Worm (Caenorhabditis elegans) whole organism, L4 larva: ENCODE results near the gene ZK1320.3.
A peak's percentile ranks its signal among the peaks of the same experiment; 100 is the strongest.

Experiments used
- F37D6.2 ChIP-seq: sonication (generic microtip); optimal IDR thresholded peaks from 2 replicates; lab custom pipeline; 2016; ENCODE audit warnings: mild to moderate bottlenecking, missing genetic modification characterization, missing compliant biosample characterization
- F49E8.2 ChIP-seq: sonication (generic microtip); optimal IDR thresholded peaks from 2 replicates; lab custom pipeline; 2016; ENCODE audit warnings: missing compliant biosample characterization, mild to moderate bottlenecking, missing genetic modification characterization, borderline replicate concordance
- R02D3.7 ChIP-seq: fragments of 150-350 bp; sonication (generic microtip); optimal IDR thresholded peaks from 3 replicates; lab custom pipeline; 2014; ENCODE audit warnings: missing biosample characterization, missing genetic modification characterization
- Y105C5A.15 ChIP-seq: fragments of 200-800 bp; sonication (Bioruptor generic); IDR thresholded peaks from 2 replicates; pipeline ENCODE4 v1.3.6; 2022; ENCODE audit warnings: missing genetic modification characterization, missing compliant biosample characterization
- Y48G9A.11 ChIP-seq: fragments of 200-800 bp; sonication (Bioruptor generic); IDR thresholded peaks from 2 replicates; pipeline ENCODE4 v1.3.6; 2022; ENCODE audit warnings: missing genetic modification reagents, missing genetic modification characterization, missing compliant biosample characterization
- aha-1 ChIP-seq: fragments of 150-350 bp; peaks from one replicate; lab custom pipeline; 2014; ENCODE audit warnings: missing biosample characterization, missing genetic modification characterization
- ama-1 ChIP-seq: fragments of 150-350 bp; optimal IDR thresholded peaks from 2 replicates; lab custom pipeline; 2014; ENCODE audit warnings: inconsistent platforms, mixed read lengths
- ceh-44 ChIP-seq: fragments of 200-800 bp; sonication (Bioruptor generic); IDR thresholded peaks from 2 replicates; pipeline ENCODE4 v1.3.6; 2022; ENCODE audit warnings: missing genetic modification reagents, missing genetic modification characterization, missing compliant biosample characterization
- ceh-62 ChIP-seq: sonication (generic microtip); optimal IDR thresholded peaks from 2 replicates; lab custom pipeline; 2017; ENCODE audit warnings: missing biosample characterization, missing genetic modification characterization
- ceh-82 ChIP-seq: sonication (generic microtip); optimal IDR thresholded peaks from 2 replicates; lab custom pipeline; 2017; ENCODE audit warnings: missing biosample characterization, missing genetic modification characterization
- ces-1 ChIP-seq: fragments of 150-350 bp; sonication (generic microtip); optimal IDR thresholded peaks from 4 replicates; lab custom pipeline; 2014; ENCODE audit warnings: missing biosample characterization, missing genetic modification reagents, missing genetic modification characterization
- daf-12 ChIP-seq: fragments of 150-350 bp; optimal IDR thresholded peaks from 2 replicates; lab custom pipeline; 2014; ENCODE audit warnings: missing biosample characterization, missing genetic modification reagents, missing genetic modification characterization
- daf-16 ChIP-seq, 3 experiments: sonication (generic microtip); optimal IDR thresholded peaks; 2 replicates each; lab custom pipeline; 2016 to 2017; ENCODE audit warnings: missing genetic modification characterization in 3 of 3, missing genetic modification reagents in 3 of 3, mild to moderate bottlenecking in 2 of 3, missing compliant biosample characterization in 2 of 3, missing biosample characterization in 1 of 3, moderate library complexity in 1 of 3
- daf-19 ChIP-seq: fragments of 200-800 bp; sonication (Bioruptor generic); conservative IDR thresholded peaks from 2 replicates; pipeline ENCODE4 v1.3.6; 2022; ENCODE audit warnings: missing genetic modification characterization, missing compliant biosample characterization
- daf-8 ChIP-seq: fragments of 200-800 bp; sonication (Bioruptor generic); IDR thresholded peaks from 2 replicates; pipeline ENCODE4 v1.3.6; 2022; ENCODE audit warnings: missing genetic modification characterization, missing compliant biosample characterization
- dmd-6 ChIP-seq: fragments of 200-800 bp; sonication (Bioruptor generic); IDR thresholded peaks from 2 replicates; pipeline ENCODE4 v1.3.6; 2022; ENCODE audit warnings: missing genetic modification reagents, missing genetic modification characterization, missing compliant biosample characterization
- dpl-1 ChIP-seq: fragments of 150-350 bp; optimal IDR thresholded peaks from 2 replicates; lab custom pipeline; 2014; ENCODE audit warnings: missing biosample characterization, missing genetic modification reagents, missing genetic modification characterization
- egl-43 ChIP-seq: fragments of 200-800 bp; sonication (Bioruptor generic); IDR thresholded peaks from 2 replicates; pipeline ENCODE4 v1.3.6; 2022; ENCODE audit warnings: missing genetic modification reagents, missing genetic modification characterization, missing compliant biosample characterization
- gei-8 ChIP-seq: fragments of 200-800 bp; sonication (Bioruptor generic); optimal IDR thresholded peaks from 2 replicates; lab custom pipeline; 2018; ENCODE audit warnings: mild to moderate bottlenecking, missing genetic modification characterization, missing compliant biosample characterization
- jun-1 ChIP-seq: fragments of 150-350 bp; optimal IDR thresholded peaks from 2 replicates; lab custom pipeline; 2014; ENCODE audit warnings: missing biosample characterization, missing genetic modification reagents, missing genetic modification characterization
- lin-13 ChIP-seq: fragments of 150-350 bp; optimal IDR thresholded peaks from 2 replicates; lab custom pipeline; 2014; ENCODE audit warnings: missing biosample characterization, missing genetic modification reagents, missing genetic modification characterization
- lin-15B ChIP-seq: fragments of 150-350 bp; sonication (generic microtip); optimal IDR thresholded peaks from 3 replicates; lab custom pipeline; 2014; ENCODE audit warnings: missing biosample characterization, missing genetic modification characterization
- lin-38 ChIP-seq: fragments of 200-800 bp; sonication (Bioruptor generic); IDR thresholded peaks from 2 replicates; pipeline ENCODE4 v1.3.6; 2022; ENCODE audit warnings: missing genetic modification reagents, missing genetic modification characterization, missing compliant biosample characterization
- lsy-2 ChIP-seq, 2 experiments: fragments of 150-350 bp in 1 of 2; sonication (generic microtip) in 1 of 2; optimal IDR thresholded peaks; 2 replicates each; lab custom pipeline; 2014 to 2017; ENCODE audit warnings: missing biosample characterization in 2 of 2, missing genetic modification characterization in 2 of 2
- mdl-1 ChIP-seq, 2 experiments: fragments of 150-350 bp in 1 of 2; sonication (generic microtip) in 1 of 2; optimal IDR thresholded peaks; 2 replicates each; lab custom pipeline; 2014 to 2017; ENCODE audit warnings: missing biosample characterization in 2 of 2, missing genetic modification characterization in 2 of 2
- mdt-29 ChIP-seq: fragments of 200-800 bp; sonication (Bioruptor generic); IDR thresholded peaks from 2 replicates; pipeline ENCODE4 v1.3.6; 2022; ENCODE audit warnings: missing genetic modification reagents, missing genetic modification characterization, missing compliant biosample characterization
- mep-1 ChIP-seq: fragments of 150-350 bp; sonication (generic microtip); optimal IDR thresholded peaks from 3 replicates; lab custom pipeline; 2014; ENCODE audit warnings: missing biosample characterization, missing genetic modification characterization
- mes-2 ChIP-seq: sonication (generic microtip); optimal IDR thresholded peaks from 2 replicates; lab custom pipeline; 2016; ENCODE audit warnings: missing genotype, mild to moderate bottlenecking, missing genetic modification characterization, missing compliant biosample characterization; ENCODE audit not compliant: poor library complexity, severe bottlenecking
- mxl-3 ChIP-seq: fragments of 200-800 bp; sonication (Bioruptor generic); optimal IDR thresholded peaks from 2 replicates; lab custom pipeline; 2018; ENCODE audit warnings: mild to moderate bottlenecking, missing genetic modification characterization, missing compliant biosample characterization
- nhr-10 ChIP-seq: fragments of 150-350 bp; optimal IDR thresholded peaks from 2 replicates; lab custom pipeline; 2014; ENCODE audit warnings: missing biosample characterization, missing genetic modification characterization
- nhr-102 ChIP-seq: sonication (generic microtip); optimal IDR thresholded peaks from 2 replicates; lab custom pipeline; 2016; ENCODE audit warnings: mild to moderate bottlenecking, missing genetic modification characterization, moderate library complexity, missing compliant biosample characterization
- nhr-11 ChIP-seq: fragments of 150-350 bp; optimal IDR thresholded peaks from 2 replicates; lab custom pipeline; 2014; ENCODE audit warnings: missing biosample characterization, missing genetic modification characterization
- nhr-111 ChIP-seq: fragments of 200-800 bp; sonication (Bioruptor generic); optimal IDR thresholded peaks from 2 replicates; lab custom pipeline; 2018; ENCODE audit warnings: mild to moderate bottlenecking, missing genetic modification characterization, missing compliant biosample characterization
- nhr-237 ChIP-seq: sonication (generic microtip); optimal IDR thresholded peaks from 2 replicates; lab custom pipeline; 2017; ENCODE audit warnings: missing biosample characterization, missing genetic modification characterization
- nhr-42 ChIP-seq: fragments of 200-800 bp; sonication (Bioruptor generic); IDR thresholded peaks from 2 replicates; pipeline ENCODE4 v1.3.6; 2022; ENCODE audit warnings: missing genetic modification characterization, missing compliant biosample characterization
- nhr-48 ChIP-seq: sonication (generic microtip); optimal IDR thresholded peaks from 2 replicates; lab custom pipeline; 2016; ENCODE audit warnings: mild to moderate bottlenecking, missing genetic modification characterization, missing compliant biosample characterization
- nhr-76 ChIP-seq: fragments of 150-350 bp; optimal IDR thresholded peaks from 2 replicates; lab custom pipeline; 2014; ENCODE audit warnings: missing biosample characterization, missing genetic modification characterization
- nhr-77 ChIP-seq: fragments of 150-350 bp; optimal IDR thresholded peaks from 2 replicates; lab custom pipeline; 2014; ENCODE audit warnings: missing biosample characterization, missing genetic modification characterization
- pha-4 ChIP-seq, 2 experiments: fragments of 150-350 bp in 1 of 2; fragments of 200-800 bp in 1 of 2; sonication (Bioruptor generic) in 1 of 2; IDR thresholded peaks in 1 of 2; optimal IDR thresholded peaks in 1 of 2; 2 replicates each; pipeline versions ENCODE4 v1.3.6 to Lab custom; 2014 to 2022; ENCODE audit warnings: missing genetic modification characterization in 2 of 2, missing genetic modification reagents in 2 of 2, missing biosample characterization in 1 of 2, missing compliant biosample characterization in 1 of 2
- pqm-1 ChIP-seq: sonication (generic microtip); optimal IDR thresholded peaks from 2 replicates; lab custom pipeline; 2017; ENCODE audit warnings: missing biosample characterization, missing genetic modification characterization
- rbr-2 ChIP-seq: sonication (generic microtip); optimal IDR thresholded peaks from 2 replicates; lab custom pipeline; 2016; ENCODE audit warnings: missing genotype, missing genetic modification characterization, missing compliant biosample characterization
- sdz-12 ChIP-seq: fragments of 200-800 bp; sonication (Bioruptor generic); optimal IDR thresholded peaks from 2 replicates; lab custom pipeline; 2018; ENCODE audit warnings: mild to moderate bottlenecking, missing genetic modification characterization, missing compliant biosample characterization
- snpc-1.2 ChIP-seq: fragments of 200-800 bp; sonication (Bioruptor generic); IDR thresholded peaks from 2 replicates; pipeline ENCODE4 v1.3.6; 2022; ENCODE audit warnings: missing genetic modification reagents, missing genetic modification characterization, missing compliant biosample characterization
- spr-1 ChIP-seq: sonication (generic microtip); optimal IDR thresholded peaks from 2 replicates; lab custom pipeline; 2016; ENCODE audit warnings: mild to moderate bottlenecking, missing genetic modification characterization, missing compliant biosample characterization
- spr-3 ChIP-seq: fragments of 200-800 bp; sonication (Bioruptor generic); optimal IDR thresholded peaks from 2 replicates; lab custom pipeline; 2018; ENCODE audit warnings: mild to moderate bottlenecking, missing genetic modification characterization, missing compliant biosample characterization
- zfp-3 ChIP-seq: fragments of 200-800 bp; sonication (Bioruptor generic); conservative IDR thresholded peaks from 2 replicates; pipeline ENCODE4 v1.3.6; 2022; ENCODE audit warnings: missing genetic modification reagents, missing genetic modification characterization, missing compliant biosample characterization
- zip-11 ChIP-seq: fragments of 200-800 bp; sonication (Bioruptor generic); IDR thresholded peaks from 2 replicates; pipeline ENCODE4 v1.3.6; 2022; ENCODE audit warnings: missing genetic modification characterization, missing compliant biosample characterization
- ztf-11 ChIP-seq: fragments of 150-350 bp; optimal IDR thresholded peaks from 2 replicates; lab custom pipeline; 2014; ENCODE audit warnings: missing biosample characterization, missing genetic modification characterization
- ztf-7 ChIP-seq: fragments of 150-350 bp; optimal IDR thresholded peaks from 2 replicates; lab custom pipeline; 2014; ENCODE audit warnings: missing biosample characterization, missing genetic modification characterization

Gene ZK1320.3

DNA sequence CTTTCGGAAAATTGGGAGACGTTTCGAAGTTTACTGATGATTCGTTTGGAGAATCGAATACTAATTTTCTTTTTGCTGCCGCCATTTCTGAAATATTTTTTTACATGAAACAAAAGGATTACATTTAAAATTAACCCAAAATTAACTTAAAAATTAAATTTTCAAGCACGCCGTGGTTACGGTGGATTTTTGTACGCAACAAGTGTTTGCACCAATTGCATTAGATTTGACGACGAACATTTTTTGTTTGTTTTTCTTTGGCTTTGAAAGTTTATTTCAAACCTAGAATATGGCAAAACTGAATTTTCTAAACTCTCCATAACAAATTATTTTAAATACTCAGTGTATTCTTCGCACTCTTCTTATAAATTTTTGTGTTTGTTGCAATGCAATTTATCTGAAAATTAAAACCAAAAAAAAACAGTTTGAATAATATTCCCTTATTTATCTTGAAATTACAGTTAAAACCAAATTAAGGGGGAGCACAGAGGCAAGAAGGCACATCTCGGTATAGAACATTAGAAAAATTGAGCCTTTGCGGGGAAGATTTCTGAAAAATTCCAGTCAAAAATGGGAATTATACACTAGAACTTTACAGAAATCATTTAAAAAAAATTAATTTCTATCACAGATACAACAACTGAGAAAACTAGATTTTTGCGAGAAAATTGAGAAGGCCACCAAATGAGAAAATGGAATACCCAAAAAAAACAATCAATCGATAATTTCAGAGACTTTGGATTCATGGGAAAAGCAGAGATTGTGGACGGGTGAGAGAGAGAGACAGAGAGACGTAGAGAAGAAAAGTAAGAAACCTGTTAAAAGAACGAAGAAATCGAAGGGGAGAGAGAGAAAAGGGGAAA, 42.9 kb downstream of the ZK1320.3 start, which contains the start of gene hal-3:
Gene hal-3 (minus strand): TSS at position 87 of the 863 bp plus-strand sequence.
- TF ChIP-seq spr-1 (tag; lab: Kevin White, UChicago) (no peak), zip-11 (GFP tag; lab: Robert Waterston, UW) (no peak), zfp-3 (GFP tag; lab: Robert Waterston, UW) (peak; percentile 80), ceh-82 (tag; lab: Kevin White, UChicago) (no peak), gei-8 (GFP tag; lab: Kevin White, UChicago) (no peak), lin-38 (0 out of 2 replicates have a peak, but pooled peaks have one; percentile 33), daf-19 (GFP tag; lab: Robert Waterston, UW) (no peak), dmd-6 (GFP tag; lab: Robert Waterston, UW) (no peak; the same call in 1 of the 2 replicates), aha-1 (tag; lab: Kevin White, UChicago) (peak; percentile 75), sdz-12 (peak; percentile 18), pha-4 (GFP tag; IDR thresholded peaks at IDR 0.05; lab: Robert Waterston, UW) (peak; percentile 42), pha-4 (tag; optimal IDR thresholded peaks at IDR 0.05; lab: Kevin White, UChicago) (no peak), rbr-2 (tag; lab: Kevin White, UChicago) (no peak), nhr-10 (no peak), lsy-2 (tag; optimal IDR thresholded peaks at IDR 0.05; lab: Kevin White, UChicago) (no peak), nhr-11 (no peak), mdl-1 (tag; optimal IDR thresholded peaks at IDR 0.05; lab: Kevin White, UChicago) (no peak), mdt-29 (GFP tag; lab: Robert Waterston, UW) (peak; percentile 39; the same call in 1 of the 2 replicates), mes-2 (tag; lab: Kevin White, UChicago) (peak; percentile 64), lin-13 (GFP tag; lab: Kevin White, UChicago) (no peak), jun-1 (no peak), egl-43 (0 out of 2 replicates have a peak, but pooled peaks have one; percentile 9), F37D6.2 (tag; lab: Kevin White, UChicago) (no peak), F49E8.2 (tag; lab: Kevin White, UChicago) (no peak), ztf-7 (tag; lab: Kevin White, UChicago) (no peak), daf-8 (no peak), Y105C5A.15 (GFP tag; lab: Robert Waterston, UW) (no peak), nhr-111 (GFP tag; lab: Kevin White, UChicago) (no peak), dpl-1 (GFP tag; lab: Kevin White, UChicago) (no peak), R02D3.7 (no peak), nhr-48 (tag; lab: Kevin White, UChicago) (no peak), ceh-62 (tag; lab: Kevin White, UChicago) (no peak), nhr-76 (tag; lab: Kevin White, UChicago) (no peak), lin-15B (tag; lab: Kevin White, UChicago) (no peak), ces-1 (GFP tag; lab: Kevin White, UChicago) (no peak), nhr-102 (tag; lab: Kevin White, UChicago) (peak; percentile 18), daf-12 (no peak), ama-1 (peak; percentile 47), spr-3 (GFP tag; lab: Kevin White, UChicago) (no peak), daf-16 (GFP tag; optimal IDR thresholded peaks at IDR 0.05; lab: Kevin White, UChicago) (no peak), daf-16 (tag; optimal IDR thresholded peaks at IDR 0.05; lab: Kevin White, UChicago) (no peak), mxl-3 (GFP tag; lab: Kevin White, UChicago) (no peak), mep-1 (peak; percentile 31), nhr-42 (GFP tag; lab: Robert Waterston, UW) (no peak), ceh-44 (GFP tag; lab: Robert Waterston, UW) (no peak), nhr-237 (peak; percentile 10), ztf-11 (tag; lab: Kevin White, UChicago) (no peak), pqm-1 (tag; lab: Kevin White, UChicago) (no peak), Y48G9A.11 (GFP tag; lab: Robert Waterston, UW) (0 out of 2 replicates have a peak, but pooled peaks have one; percentile 27), nhr-77 (tag; lab: Kevin White, UChicago) (no peak), snpc-1.2 (GFP tag; lab: Robert Waterston, UW) (no peak)
